Worm (Caenorhabditis elegans) whole organism, mixed stage, embryonic: ENCODE measurements around the gene vps-60.

Experiments
- M03D4.4 ChIP-seq: sonication (generic microtip); optimal IDR thresholded peaks from 2 replicates; lab custom pipeline; 2017; ENCODE audit warnings: mild to moderate bottlenecking, missing genetic modification characterization, missing compliant biosample characterization
- blmp-1 ChIP-seq: fragments of 150-350 bp; optimal IDR thresholded peaks from 2 replicates; lab custom pipeline; 2014; ENCODE audit warnings: missing biosample characterization, missing genetic modification characterization
- ceh-39 ChIP-seq: fragments of 150-350 bp; optimal IDR thresholded peaks from 2 replicates; lab custom pipeline; 2014; ENCODE audit warnings: missing biosample characterization, missing genetic modification characterization
- ceh-43 ChIP-seq: fragments of 200-800 bp; sonication (Bioruptor generic); optimal IDR thresholded peaks from 2 replicates; lab custom pipeline; 2018; ENCODE audit warnings: mild to moderate bottlenecking, missing genetic modification characterization, moderate library complexity, missing compliant biosample characterization
- ceh-83 ChIP-seq: fragments of 200-800 bp; sonication (Bioruptor generic); optimal IDR thresholded peaks from 2 replicates; lab custom pipeline; 2018; ENCODE audit warnings: mild to moderate bottlenecking, missing genetic modification characterization, missing compliant biosample characterization
- ces-1 ChIP-seq: fragments of 150-350 bp; optimal IDR thresholded peaks from 2 replicates; lab custom pipeline; 2014; ENCODE audit warnings: missing biosample characterization, missing genetic modification reagents, missing genetic modification characterization
- cnd-1 ChIP-seq: fragments of 200-800 bp; sonication (Bioruptor generic); optimal IDR thresholded peaks from 2 replicates; lab custom pipeline; 2018; ENCODE audit warnings: mild to moderate bottlenecking, missing genetic modification characterization, missing compliant biosample characterization
- drap-1 ChIP-seq: fragments of 200-800 bp; sonication (Bioruptor generic); optimal IDR thresholded peaks from 3 replicates; lab custom pipeline; 2018; ENCODE audit warnings: mild to moderate bottlenecking, missing genetic modification characterization, missing compliant biosample characterization
- elt-1 ChIP-seq: sonication (generic microtip); optimal IDR thresholded peaks from 2 replicates; lab custom pipeline; 2017; ENCODE audit warnings: missing genetic modification characterization, mild to moderate bottlenecking, missing compliant biosample characterization, antibody characterized with exemption, moderate library complexity, borderline replicate concordance; ENCODE audit not compliant: insufficient read depth
- elt-3 ChIP-seq: fragments of 150-350 bp; optimal IDR thresholded peaks from 2 replicates; lab custom pipeline; 2014; ENCODE audit warnings: missing biosample characterization, missing genetic modification characterization
- ham-2 ChIP-seq: fragments of 200-800 bp; sonication (Bioruptor generic); optimal IDR thresholded peaks from 2 replicates; lab custom pipeline; 2018; ENCODE audit warnings: mild to moderate bottlenecking, missing genetic modification characterization, missing compliant biosample characterization
- hlh-1 ChIP-seq: fragments of 150-350 bp; optimal IDR thresholded peaks from 2 replicates; lab custom pipeline; 2014; ENCODE audit warnings: missing biosample characterization, missing genetic modification reagents, missing genetic modification characterization
- lin-13 ChIP-seq: fragments of 150-350 bp; optimal IDR thresholded peaks from 2 replicates; lab custom pipeline; 2014; ENCODE audit warnings: missing biosample characterization, missing genetic modification characterization
- lin-32 ChIP-seq: fragments of 200-800 bp; sonication (Bioruptor generic); optimal IDR thresholded peaks from 2 replicates; lab custom pipeline; 2018; ENCODE audit warnings: mild to moderate bottlenecking, missing genetic modification characterization, missing compliant biosample characterization
- lsy-2 ChIP-seq: fragments of 150-350 bp; optimal IDR thresholded peaks from 2 replicates; lab custom pipeline; 2014; ENCODE audit warnings: missing biosample characterization, missing genetic modification characterization
- mab-5 ChIP-seq: fragments of 150-350 bp; optimal IDR thresholded peaks from 2 replicates; lab custom pipeline; 2014; ENCODE audit warnings: missing biosample characterization, missing genetic modification characterization
- mep-1 ChIP-seq: fragments of 150-350 bp; optimal IDR thresholded peaks from 2 replicates; lab custom pipeline; 2017; ENCODE audit warnings: missing biosample characterization, missing genetic modification reagents, missing genetic modification characterization, inconsistent platforms
- mls-2 ChIP-seq: sonication (generic microtip); optimal IDR thresholded peaks from 2 replicates; lab custom pipeline; 2016; ENCODE audit warnings: mild to moderate bottlenecking, missing genetic modification characterization, moderate library complexity, missing compliant biosample characterization
- nhr-237 ChIP-seq: fragments of 150-350 bp; optimal IDR thresholded peaks from 2 replicates; lab custom pipeline; 2014; ENCODE audit warnings: missing biosample characterization, missing genetic modification characterization
- pha-4 ChIP-seq: fragments of 150-350 bp; optimal IDR thresholded peaks from 2 replicates; lab custom pipeline; 2018; ENCODE audit warnings: missing biosample characterization, missing genetic modification reagents, missing genetic modification characterization
- sem-2 ChIP-seq: fragments of 200-800 bp; sonication (Bioruptor generic); optimal IDR thresholded peaks from 2 replicates; lab custom pipeline; 2018; ENCODE audit warnings: mild to moderate bottlenecking, missing genetic modification characterization, missing compliant biosample characterization
- snpc-4 ChIP-seq: fragments of 150-350 bp; optimal IDR thresholded peaks from 2 replicates; lab custom pipeline; 2014; ENCODE audit warnings: missing biosample characterization, missing genetic modification characterization
- sptf-1 ChIP-seq: sonication (generic microtip); optimal IDR thresholded peaks from 2 replicates; lab custom pipeline; 2017; ENCODE audit warnings: mild to moderate bottlenecking, missing genetic modification characterization, moderate library complexity, missing compliant biosample characterization
- tbx-8 ChIP-seq: fragments of 200-800 bp; sonication (Bioruptor generic); optimal IDR thresholded peaks from 2 replicates; lab custom pipeline; 2018; ENCODE audit warnings: mild to moderate bottlenecking, missing genetic modification characterization, moderate library complexity, missing compliant biosample characterization
- unc-120 ChIP-seq: sonication (generic microtip); optimal IDR thresholded peaks from 2 replicates; lab custom pipeline; 2017; ENCODE audit warnings: missing genetic modification characterization, missing compliant biosample characterization; ENCODE audit not compliant: poor library complexity, severe bottlenecking
- unc-39 ChIP-seq: fragments of 150-350 bp; optimal IDR thresholded peaks from 2 replicates; lab custom pipeline; 2014; ENCODE audit warnings: missing biosample characterization, missing genetic modification characterization
- unc-62 ChIP-seq: fragments of 150-350 bp; optimal IDR thresholded peaks from 2 replicates; lab custom pipeline; 2014; ENCODE audit warnings: missing biosample characterization, missing genetic modification reagents, missing genetic modification characterization
- zip-8 ChIP-seq: fragments of 150-350 bp; optimal IDR thresholded peaks from 2 replicates; lab custom pipeline; 2014; ENCODE audit warnings: missing biosample characterization, missing genetic modification characterization
- ztf-11 ChIP-seq: fragments of 150-350 bp; optimal IDR thresholded peaks from 2 replicates; lab custom pipeline; 2014; ENCODE audit warnings: missing biosample characterization, missing genetic modification characterization

The vps-60 gene

DNA sequence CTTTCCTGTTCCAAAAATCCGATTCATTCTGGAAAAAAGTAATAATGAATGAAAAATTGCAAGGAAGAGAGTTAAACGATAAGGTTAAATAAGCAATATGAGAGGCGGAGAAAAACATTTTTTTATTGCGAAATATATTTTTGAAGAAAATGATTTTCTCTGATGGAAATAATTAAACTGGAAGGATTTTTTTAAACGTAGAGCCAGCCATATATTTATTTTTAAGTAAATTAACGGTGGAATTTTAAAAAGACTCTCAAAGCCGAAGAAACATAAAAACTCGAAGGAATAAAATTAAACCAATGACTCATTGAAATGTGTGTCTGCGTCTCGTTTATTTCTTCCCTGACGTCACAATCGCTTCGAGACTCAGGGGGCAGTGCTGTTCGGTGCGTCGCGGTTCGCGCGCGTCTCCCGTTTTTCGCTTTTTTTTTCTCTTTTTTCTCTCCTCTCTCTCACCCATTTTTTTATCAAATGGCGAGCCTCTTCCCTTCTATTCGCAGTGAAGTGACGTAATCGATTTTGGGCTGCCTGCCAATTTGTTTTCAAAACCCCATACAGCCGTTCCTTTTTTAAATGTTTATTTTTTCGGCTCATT, at the start of gene vps-60:
vps-60 (minus strand) TSS at position 30 of the 598 bp plus-strand sequence.
- TF ChIP-seq lin-13 = peak; percentile 50
- TF ChIP-seq lsy-2 = peak; percentile 83
- peak; percentile 87 for TF ChIP-seq pha-4 (tag; lab: Kevin White, UChicago)
- peak; percentile 51 for TF ChIP-seq unc-62 (GFP tag; lab: Kevin White, UChicago)
- peak; percentile 61 for TF ChIP-seq blmp-1 (tag; lab: Kevin White, UChicago)
- TF ChIP-seq ces-1 (GFP tag; lab: Kevin White, UChicago) = peak; percentile 87
- peak; percentile 68 for TF ChIP-seq mls-2 (tag; lab: Kevin White, UChicago)
- peak; percentile 45 for TF ChIP-seq cnd-1 (tag; lab: Kevin White, UChicago)
- peak; percentile 73 for TF ChIP-seq nhr-237 (tag; lab: Kevin White, UChicago)
- no peak for TF ChIP-seq sptf-1 (tag; lab: Kevin White, UChicago)
- TF ChIP-seq M03D4.4 (tag; lab: Kevin White, UChicago) = peak; percentile 17
- peak; percentile 61 for TF ChIP-seq hlh-1 (tag; lab: Kevin White, UChicago)
- TF ChIP-seq ceh-39 (tag; lab: Kevin White, UChicago) = peak; percentile 83
- no peak for TF ChIP-seq lin-32 (GFP tag; lab: Kevin White, UChicago)
- TF ChIP-seq zip-8 (tag; lab: Kevin White, UChicago) = peak; percentile 25
- TF ChIP-seq unc-120 (tag; lab: Kevin White, UChicago) = peak; percentile 58
- no peak for TF ChIP-seq mab-5
- peak; percentile 92 for TF ChIP-seq mep-1 (tag; lab: Kevin White, UChicago)
- TF ChIP-seq elt-1 = peak; percentile 25
- no peak for TF ChIP-seq drap-1 (GFP tag; lab: Kevin White, UChicago)

- TF ChIP-seq unc-62 (GFP tag; lab: Kevin White, UChicago) (peak; percentile 62), elt-3 (tag; lab: Kevin White, UChicago) (no peak), sem-2 (GFP tag; lab: Kevin White, UChicago) (no peak), unc-120 (tag; lab: Kevin White, UChicago) (peak; percentile 15), elt-1 (no peak), lin-32 (GFP tag; lab: Kevin White, UChicago) (no peak), unc-39 (tag; lab: Kevin White, UChicago) (no peak), hlh-1 (tag; lab: Kevin White, UChicago) (peak; percentile 85)
Observed at ce11 chrV:8654460-8655419, 48.8 kb upstream of the vps-60 start.

DNA sequence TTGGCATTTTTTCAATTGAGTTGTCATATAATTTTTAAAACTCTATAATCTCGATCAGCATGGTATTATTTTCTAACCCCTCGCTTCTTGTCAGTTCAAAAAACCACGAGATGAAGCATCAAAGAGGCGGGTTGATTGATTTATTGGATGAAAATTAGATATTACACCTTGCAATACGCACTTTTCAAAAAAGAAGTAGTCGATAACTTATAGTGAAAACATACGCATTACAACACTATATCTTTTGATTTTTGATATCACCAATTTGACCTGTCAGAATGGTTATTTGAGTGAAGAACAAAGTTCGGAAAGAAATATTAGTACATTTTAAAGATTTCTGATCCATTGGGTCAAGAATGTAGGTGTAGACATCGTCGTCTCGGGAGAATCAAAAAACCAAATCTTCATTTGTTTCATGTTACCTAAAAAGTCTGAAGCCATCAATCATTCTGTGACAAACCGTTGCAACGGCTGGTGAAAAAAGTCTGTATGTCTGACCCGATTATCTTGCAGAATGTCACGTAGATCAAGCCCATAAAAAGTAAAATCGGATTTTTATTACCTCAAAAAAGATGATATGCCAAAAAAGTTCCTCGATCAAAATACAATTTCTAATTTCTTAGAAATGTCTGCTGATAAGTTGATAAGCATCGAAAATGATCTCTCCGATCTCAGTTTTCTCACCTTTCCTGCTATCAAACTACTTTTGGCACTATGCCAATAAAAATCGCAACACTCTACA, 47.3 kb upstream of the vps-60 start:
- TF ChIP-seq ceh-43 (GFP tag; lab: Kevin White, UChicago) (no peak), unc-62 (GFP tag; lab: Kevin White, UChicago) (peak; percentile 41)

DNA sequence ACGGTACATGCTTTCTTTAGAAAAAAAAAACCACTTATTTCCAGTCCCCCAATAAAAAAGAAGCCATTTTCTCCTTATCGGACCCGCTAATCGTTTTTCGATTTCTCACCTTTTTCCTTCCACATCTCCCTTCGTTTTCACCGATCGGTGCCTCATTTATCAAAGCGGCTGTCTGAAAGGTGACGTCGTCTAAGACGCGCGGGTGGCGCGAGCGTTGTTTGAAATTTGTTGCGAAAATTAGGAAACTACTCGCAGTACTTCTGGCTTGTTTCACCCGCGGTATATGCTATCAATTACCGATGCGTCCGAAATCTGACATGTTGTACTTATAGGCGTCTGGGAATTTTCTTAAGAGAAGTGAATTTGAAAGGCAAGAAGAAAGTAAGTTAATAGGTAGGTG, 46.2 kb upstream of the vps-60 start:
- TF ChIP-seq ceh-83 (GFP tag; lab: Kevin White, UChicago) (no peak), ceh-43 (GFP tag; lab: Kevin White, UChicago) (no peak), lin-32 (GFP tag; lab: Kevin White, UChicago) (no peak), sem-2 (GFP tag; lab: Kevin White, UChicago) (no peak), hlh-1 (tag; lab: Kevin White, UChicago) (no peak), ham-2 (GFP tag; lab: Kevin White, UChicago) (no peak), ztf-11 (tag; lab: Kevin White, UChicago) (no peak), snpc-4 (no peak), elt-3 (tag; lab: Kevin White, UChicago) (no peak), lsy-2 (no peak), unc-39 (tag; lab: Kevin White, UChicago) (no peak), tbx-8 (GFP tag; lab: Kevin White, UChicago) (no peak), blmp-1 (tag; lab: Kevin White, UChicago) (no peak), cnd-1 (tag; lab: Kevin White, UChicago) (no peak), ces-1 (GFP tag; lab: Kevin White, UChicago) (no peak)
